Fruit fly (Drosophila melanogaster) whole organism, embryonic: Measurements from ENCODE around the gene woc.

Source experiments
- ATbp ChIP-seq: fragments of 200-800 bp; sonication (Bioruptor generic); optimal IDR thresholded peaks from 2 replicates; lab custom pipeline; 2017; ENCODE audit warnings: missing biosample characterization, mild to moderate bottlenecking, missing genetic modification characterization, missing genetic modification reagents
- Antp ChIP-seq: fragments of 200-800 bp; sonication (Bioruptor generic); optimal IDR thresholded peaks from 3 replicates; lab custom pipeline; 2016; ENCODE audit warnings: missing biosample characterization, missing genetic modification characterization
- BEAF-32 ChIP-seq: fragments of 200-800 bp; sonication (Bioruptor generic); optimal IDR thresholded peaks from 3 replicates; lab custom pipeline; 2017; ENCODE audit warnings: missing biosample characterization, missing genetic modification characterization, mild to moderate bottlenecking, moderate library complexity, missing genetic modification reagents
- Bdp1 ChIP-seq: fragments of 200-800 bp; sonication (Bioruptor generic); optimal IDR thresholded peaks from 3 replicates; lab custom pipeline; 2016; ENCODE audit warnings: missing biosample characterization, missing genetic modification characterization
- BtbVII ChIP-seq: fragments of 200-800 bp; sonication (Bioruptor generic); optimal IDR thresholded peaks from 3 replicates; lab custom pipeline; 2017; ENCODE audit warnings: missing biosample characterization, mild to moderate bottlenecking, missing genetic modification characterization
- CG10543 ChIP-seq: fragments of 200-800 bp; sonication (Bioruptor generic); optimal IDR thresholded peaks from 3 replicates; lab custom pipeline; 2017; ENCODE audit warnings: missing biosample characterization, mild to moderate bottlenecking, missing genetic modification characterization, moderate library complexity
- CG10979 ChIP-seq: fragments of 200-800 bp; sonication (Bioruptor generic); optimal IDR thresholded peaks from 2 replicates; lab custom pipeline; 2018; ENCODE audit warnings: missing biosample characterization, mild to moderate bottlenecking, missing genetic modification characterization, moderate library complexity
- CG12744 ChIP-seq: fragments of 200-800 bp; sonication (Bioruptor generic); optimal IDR thresholded peaks from 2 replicates; lab custom pipeline; 2016; ENCODE audit warnings: missing biosample characterization, missing genetic modification characterization
- CG14710 ChIP-seq: fragments of 200-800 bp; sonication (Bioruptor generic); optimal IDR thresholded peaks from 3 replicates; lab custom pipeline; 2019; ENCODE audit warnings: missing biosample characterization, mild to moderate bottlenecking, missing genetic modification characterization, moderate library complexity
- CG15696 ChIP-seq: fragments of 200-800 bp; sonication (Bioruptor generic); optimal IDR thresholded peaks from 2 replicates; lab custom pipeline; 2019; ENCODE audit warnings: missing biosample characterization, mild to moderate bottlenecking, missing genetic modification characterization, moderate library complexity
- CG2199 ChIP-seq: fragments of 200-800 bp; sonication (Bioruptor generic); IDR thresholded peaks from 3 replicates; pipeline ENCODE4 v1.3.6; 2022; ENCODE audit warnings: missing biosample characterization, missing genetic modification characterization
- CG30403 ChIP-seq: fragments of 200-800 bp; sonication (Bioruptor generic); optimal IDR thresholded peaks from 3 replicates; lab custom pipeline; 2016; ENCODE audit warnings: missing biosample characterization, missing genetic modification characterization
- CG34376 ChIP-seq: fragments of 200-800 bp; sonication (Bioruptor generic); optimal IDR thresholded peaks from 2 replicates; lab custom pipeline; 2018; ENCODE audit warnings: missing biosample characterization, mild to moderate bottlenecking, missing genetic modification characterization
- CG4617 ChIP-seq: fragments of 200-800 bp; sonication (Bioruptor generic); optimal IDR thresholded peaks from 3 replicates; lab custom pipeline; 2016; ENCODE audit warnings: missing biosample characterization, missing genetic modification characterization, borderline replicate concordance
- CG5953 ChIP-seq: fragments of 200-800 bp; sonication (Bioruptor generic); IDR thresholded peaks from 2 replicates; pipeline ENCODE4 v1.3.6; 2022; ENCODE audit warnings: missing biosample characterization, missing genetic modification characterization
- CG7987 ChIP-seq: fragments of 200-800 bp; sonication (Bioruptor generic); optimal IDR thresholded peaks from 2 replicates; lab custom pipeline; 2018; ENCODE audit warnings: missing biosample characterization, mild to moderate bottlenecking, missing genetic modification characterization, moderate library complexity
- CG8924 ChIP-seq: fragments of 200-800 bp; optimal IDR thresholded peaks from 3 replicates; lab custom pipeline; 2019; ENCODE audit warnings: missing biosample characterization, mild to moderate bottlenecking, missing genetic modification characterization, moderate library complexity
- CG9797 ChIP-seq: fragments of 200-800 bp; sonication (Bioruptor generic); optimal IDR thresholded peaks from 3 replicates; lab custom pipeline; 2018; ENCODE audit warnings: missing biosample characterization, mild to moderate bottlenecking, missing genetic modification characterization
- Doc3 ChIP-seq: fragments of 200-800 bp; sonication (Bioruptor generic); IDR thresholded peaks from 3 replicates; pipeline ENCODE4 v1.3.6; 2022; ENCODE audit warnings: missing biosample characterization, missing genetic modification characterization; ENCODE audit not compliant: partially characterized antibody
- E2f1 ChIP-seq: fragments of 200-800 bp; sonication (Bioruptor generic); IDR thresholded peaks from 2 replicates; pipeline ENCODE4 v1.3.6; 2022; ENCODE audit warnings: missing biosample characterization, missing genetic modification characterization
- ERR ChIP-seq: fragments of 200-800 bp; sonication (Bioruptor generic); optimal IDR thresholded peaks from 2 replicates; lab custom pipeline; 2016; ENCODE audit warnings: missing biosample characterization, missing genetic modification characterization
- HLH3B ChIP-seq: fragments of 200-800 bp; sonication (Bioruptor generic); IDR thresholded peaks from 2 replicates; pipeline ENCODE4 v1.3.6; 2022; ENCODE audit warnings: missing biosample characterization, missing genetic modification characterization
- HLH4C ChIP-seq: fragments of 200-800 bp; sonication (Bioruptor generic); IDR thresholded peaks from 3 replicates; pipeline ENCODE4 v1.3.6; 2022; ENCODE audit warnings: missing biosample characterization, missing genetic modification characterization; ENCODE audit not compliant: partially characterized antibody
- Hsf ChIP-seq: fragments of 200-800 bp; sonication (Bioruptor generic); optimal IDR thresholded peaks from 3 replicates; lab custom pipeline; 2016; ENCODE audit warnings: missing biosample characterization, missing genetic modification characterization
- Jarid2 ChIP-seq: fragments of 200-800 bp; sonication (Bioruptor generic); optimal IDR thresholded peaks from 3 replicates; lab custom pipeline; 2017; ENCODE audit warnings: mild to moderate bottlenecking, missing biosample characterization, missing genetic modification reagents, missing genetic modification characterization
- Lpt ChIP-seq: fragments of >200 bp; optimal IDR thresholded peaks from 2 replicates; lab custom pipeline; 2018; ENCODE audit warnings: missing biosample characterization, missing genetic modification characterization
- Neu2 ChIP-seq: fragments of 200-800 bp; sonication (Bioruptor generic); optimal IDR thresholded peaks from 3 replicates; lab custom pipeline; 2016; ENCODE audit warnings: missing biosample characterization, missing genetic modification characterization, borderline replicate concordance
- Nf-YA ChIP-seq: fragments of 200-800 bp; sonication (Bioruptor generic); IDR thresholded peaks from 2 replicates; pipeline ENCODE4 v1.3.6; 2022; ENCODE audit warnings: missing biosample characterization, missing genetic modification characterization
- Stat92E ChIP-seq, 3 experiments: fragments of >200 bp in 2 of 3; fragments of 200-800 bp in 1 of 3; sonication (Bioruptor generic) in 1 of 3; optimal IDR thresholded peaks; 2 replicates each; lab custom pipeline; 2017 to 2019; ENCODE audit warnings: missing biosample characterization in 3 of 3, missing genetic modification characterization in 3 of 3, mild to moderate bottlenecking in 1 of 3, moderate library complexity in 1 of 3
- Vsx1 ChIP-seq: fragments of 200-800 bp; sonication (Bioruptor generic); optimal IDR thresholded peaks from 2 replicates; lab custom pipeline; 2017; ENCODE audit warnings: missing biosample characterization, mild to moderate bottlenecking, missing genetic modification characterization, missing genetic modification reagents
- abd-A ChIP-seq: fragments of 200-800 bp; sonication (Bioruptor generic); optimal IDR thresholded peaks from 3 replicates; lab custom pipeline; 2019; ENCODE audit warnings: missing biosample characterization, mild to moderate bottlenecking, missing genetic modification characterization, moderate library complexity
- bowl ChIP-seq: fragments of 200-800 bp; sonication (Bioruptor generic); IDR thresholded peaks from 2 replicates; pipeline ENCODE4 v1.3.6; 2022; ENCODE audit warnings: missing biosample characterization, missing genetic modification characterization
- corto ChIP-seq: fragments of 200-800 bp; sonication (Bioruptor generic); optimal IDR thresholded peaks from 2 replicates; lab custom pipeline; 2016; ENCODE audit warnings: missing biosample characterization, mild to moderate bottlenecking, missing genetic modification characterization, moderate library complexity
- crc ChIP-seq: fragments of 200-800 bp; sonication (Bioruptor generic); optimal IDR thresholded peaks from 2 replicates; lab custom pipeline; 2016; ENCODE audit warnings: missing biosample characterization, missing genetic modification characterization
- cwo ChIP-seq: fragments of 200-800 bp; sonication (Bioruptor generic); optimal IDR thresholded peaks from 3 replicates; lab custom pipeline; 2017; ENCODE audit warnings: missing biosample characterization, missing genetic modification characterization, mild to moderate bottlenecking, moderate library complexity, missing genetic modification reagents
- exex ChIP-seq: fragments of 200-800 bp; sonication (Bioruptor generic); optimal IDR thresholded peaks from 4 replicates; lab custom pipeline; 2018; ENCODE audit warnings: missing biosample characterization, mild to moderate bottlenecking, missing genetic modification characterization, moderate library complexity
- gce ChIP-seq: fragments of 200-800 bp; sonication (Bioruptor generic); IDR thresholded peaks from 3 replicates; pipeline ENCODE4 v1.3.6; 2022; ENCODE audit warnings: missing biosample characterization, missing genetic modification characterization
- grau ChIP-seq: fragments of 200-800 bp; optimal IDR thresholded peaks from 3 replicates; lab custom pipeline; 2019; ENCODE audit warnings: missing biosample characterization, mild to moderate bottlenecking, missing genetic modification characterization, moderate library complexity
- gro ChIP-seq: fragments of 200-800 bp; sonication (Bioruptor generic); optimal IDR thresholded peaks from 2 replicates; lab custom pipeline; 2016; ENCODE audit warnings: missing biosample characterization, missing genetic modification characterization
- hkb ChIP-seq, 2 experiments: fragments of 200-800 bp in 1 of 2; fragments of >200 bp in 1 of 2; sonication (Bioruptor generic) in 1 of 2; IDR thresholded peaks in 1 of 2; optimal IDR thresholded peaks in 1 of 2; 2 replicates each; pipeline versions ENCODE4 v1.3.6 to Lab custom; 2017 to 2022; ENCODE audit warnings: missing biosample characterization in 1 of 2, missing genetic modification characterization in 1 of 2
- nmo ChIP-seq: fragments of 200-800 bp; sonication (Bioruptor generic); optimal IDR thresholded peaks from 2 replicates; lab custom pipeline; 2018; ENCODE audit warnings: missing biosample characterization, mild to moderate bottlenecking, missing genetic modification characterization, moderate library complexity
- peb ChIP-seq: fragments of 200-800 bp; sonication (Bioruptor generic); IDR thresholded peaks from 2 replicates; pipeline ENCODE4 v1.3.6; 2022; ENCODE audit warnings: missing biosample characterization, missing genetic modification characterization
- pho ChIP-seq: fragments of 200-800 bp; sonication (Bioruptor generic); optimal IDR thresholded peaks from 2 replicates; lab custom pipeline; 2016; ENCODE audit warnings: missing biosample characterization, missing genetic modification characterization
- repo ChIP-seq: fragments of 200-800 bp; sonication (Bioruptor generic); optimal IDR thresholded peaks from 2 replicates; lab custom pipeline; 2016; ENCODE audit warnings: missing biosample characterization, missing genetic modification characterization
- zen ChIP-seq: fragments of 200-800 bp; sonication (Bioruptor generic); optimal IDR thresholded peaks from 3 replicates; lab custom pipeline; 2018; ENCODE audit warnings: missing biosample characterization, mild to moderate bottlenecking, missing genetic modification characterization, moderate library complexity

The woc gene

DNA sequence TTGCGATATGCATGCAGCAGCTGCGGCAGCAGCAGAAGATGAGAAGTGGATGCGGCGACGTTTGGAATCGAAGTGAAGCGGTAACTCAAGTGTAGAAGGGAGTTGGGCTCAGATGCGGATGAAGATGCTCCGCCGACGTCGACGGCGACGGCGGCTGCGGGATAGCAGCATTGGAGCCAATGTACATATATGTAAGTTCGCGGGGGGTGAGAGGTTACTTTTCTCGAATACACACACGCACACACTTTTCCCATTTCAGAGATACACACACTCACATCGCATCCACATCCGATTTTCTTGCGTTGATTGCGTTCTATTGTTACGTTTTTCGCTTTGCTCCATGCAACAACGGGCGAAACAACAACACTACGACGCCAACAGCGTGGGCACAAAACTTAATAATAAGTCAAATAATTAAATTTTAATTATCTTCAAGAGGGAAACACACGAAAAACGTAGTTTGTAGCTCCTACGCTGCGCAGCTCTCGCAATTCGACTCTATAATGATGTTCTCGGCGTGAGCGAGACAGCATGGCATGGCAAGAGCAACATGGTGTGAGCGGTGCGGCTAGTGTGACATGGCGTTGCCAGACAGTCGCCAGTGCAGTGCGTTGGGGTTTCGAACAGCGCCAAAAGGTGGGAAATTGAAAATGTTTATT, 19.0 kb downstream of the woc start, which contains the start of gene CG18766 (continued):
- TF ChIP-seq CG4617 (GFP tag; lab: Kevin White, UChicago) = peak; percentile 89
- TF ChIP-seq exex = peak; percentile 30
- no peak for TF ChIP-seq ATbp
- peak; percentile 70; the same call in 1 of the 3 replicates for TF ChIP-seq CG2199 (GFP tag; lab: Robert Waterston, UW)
- peak; percentile 63 for TF ChIP-seq abd-A
- peak; percentile 41 for TF ChIP-seq BEAF-32 (GFP tag; lab: Kevin White, UChicago)
- TF ChIP-seq repo = peak; percentile 9
- TF ChIP-seq Nf-YA (GFP tag; lab: Robert Waterston, UW) = no peak
- TF ChIP-seq ERR (GFP tag; lab: Kevin White, UChicago) = peak; percentile 45
- 0 out of 3 replicates have a peak, but pooled peaks have one; percentile 13 for TF ChIP-seq gce (GFP tag; lab: Robert Waterston, UW)
- no peak for TF ChIP-seq CG12744 (GFP tag; lab: Kevin White, UChicago)
- peak; percentile 5 for TF ChIP-seq CG10979 (tag; lab: Kevin White, UChicago)
- peak; percentile 55 for TF ChIP-seq hkb (optimal IDR thresholded peaks at IDR 0.05; lab: Kevin White, UChicago)
- no peak for TF ChIP-seq hkb (GFP tag; IDR thresholded peaks at IDR 0.05; lab: Robert Waterston, UW)
- TF ChIP-seq Vsx1 = no peak
- TF ChIP-seq CG8924 (tag; lab: Kevin White, UChicago) = peak; percentile 14
- TF ChIP-seq CG34376 = peak; percentile 10
- peak in 1 of 3 experiments; percentile 32 for TF ChIP-seq Stat92E (GFP tag; optimal IDR thresholded peaks at IDR 0.05; lab: Kevin White, UChicago)
- peak; percentile 33 for TF ChIP-seq Jarid2
- TF ChIP-seq Bdp1 = peak; percentile 9
- TF ChIP-seq corto (GFP tag; lab: Kevin White, UChicago) = peak; percentile 20
- no peak for TF ChIP-seq cwo (GFP tag; lab: Kevin White, UChicago)
- TF ChIP-seq HLH3B = no peak
- peak; percentile 55 for TF ChIP-seq CG10543
- peak; percentile 39 for TF ChIP-seq Neu2
- TF ChIP-seq Hsf (GFP tag; lab: Kevin White, UChicago) = peak; percentile 27
- TF ChIP-seq pho (GFP tag; lab: Kevin White, UChicago) = peak; percentile 45
- TF ChIP-seq zen = peak; percentile 55
- peak; percentile 18 for TF ChIP-seq CG9797 (GFP tag; lab: Kevin White, UChicago)
- TF ChIP-seq CG7987 (GFP tag; lab: Kevin White, UChicago) = peak; percentile 6
- no peak for TF ChIP-seq Lpt (GFP tag; lab: Kevin White, UChicago)
- peak; percentile 16 for TF ChIP-seq CG15696 (tag; lab: Kevin White, UChicago)
- no peak for TF ChIP-seq bowl (GFP tag; lab: Robert Waterston, UW)
- peak; percentile 19 for TF ChIP-seq CG30403 (GFP tag; lab: Kevin White, UChicago)
- TF ChIP-seq Antp (GFP tag; lab: Kevin White, UChicago) = peak; percentile 49
- TF ChIP-seq crc (GFP tag; lab: Kevin White, UChicago) = no peak
- TF ChIP-seq nmo = peak; percentile 52
- TF ChIP-seq peb (GFP tag; lab: Robert Waterston, UW) = 0 out of 2 replicates have a peak, but pooled peaks have one; percentile 15
- 0 out of 2 replicates have a peak, but pooled peaks have one; percentile 20 for TF ChIP-seq E2f1 (GFP tag; lab: Robert Waterston, UW)
- peak; percentile 29 for TF ChIP-seq grau
- no peak for TF ChIP-seq CG5953 (GFP tag; lab: Robert Waterston, UW)
- TF ChIP-seq BtbVII (GFP tag; lab: Kevin White, UChicago) = no peak
- TF ChIP-seq gro (GFP tag; lab: Kevin White, UChicago) = peak; percentile 56
- peak; percentile 12 for TF ChIP-seq CG14710 (tag; lab: Kevin White, UChicago)
- TF ChIP-seq HLH4C (GFP tag; lab: Robert Waterston, UW) = peak; percentile 30; the same call in 1 of the 3 replicates
- no peak for TF ChIP-seq Doc3 (GFP tag; lab: Robert Waterston, UW)
